Worm (Caenorhabditis elegans) whole organism, L4/young adult: ENCODE results near the gene T12A2.3.

Experiments used
- W03F9.2 ChIP-seq: fragments of 150-350 bp; optimal IDR thresholded peaks from 2 replicates; lab custom pipeline; 2014; ENCODE audit warnings: missing biosample characterization, missing genetic modification characterization
- dao-5 ChIP-seq: sonication (generic microtip); optimal IDR thresholded peaks from 2 replicates; lab custom pipeline; 2016; ENCODE audit warnings: missing genotype, missing genetic modification characterization, moderate library complexity, missing compliant biosample characterization
- him-1 ChIP-seq: sonication (generic microtip); optimal IDR thresholded peaks from 2 replicates; lab custom pipeline; 2016; ENCODE audit warnings: missing genotype, missing genetic modification reagents, missing genetic modification characterization, missing compliant biosample characterization

DNA sequence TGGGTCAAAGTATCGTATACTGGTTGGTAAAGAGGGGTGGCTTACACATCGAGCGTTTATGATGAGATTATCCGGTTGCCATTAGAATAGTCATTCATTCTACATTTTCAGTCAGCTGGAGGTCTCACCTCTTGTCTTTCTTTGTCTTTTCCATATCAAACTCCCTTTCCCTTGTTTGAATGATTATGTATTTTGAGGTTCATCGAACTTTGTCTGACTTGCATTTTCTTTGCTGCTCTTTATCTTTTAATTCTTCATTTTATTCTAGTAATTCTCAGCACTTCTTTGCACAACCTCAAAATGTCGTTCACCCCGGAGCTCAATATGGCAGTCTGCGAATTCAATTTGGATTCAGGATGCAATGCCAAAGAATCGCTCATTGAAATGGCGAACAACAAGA is at the start of gene T12A2.3:
- TF ChIP-seq him-1 (tag; lab: Kevin White, UChicago) (no peak), W03F9.2 (tag; lab: Kevin White, UChicago) (no peak), dao-5 (tag; lab: Kevin White, UChicago) (no peak)
